Fruit fly (Drosophila melanogaster): ENCODE data around the gene CG14650.

Gene CG14650

DNA sequence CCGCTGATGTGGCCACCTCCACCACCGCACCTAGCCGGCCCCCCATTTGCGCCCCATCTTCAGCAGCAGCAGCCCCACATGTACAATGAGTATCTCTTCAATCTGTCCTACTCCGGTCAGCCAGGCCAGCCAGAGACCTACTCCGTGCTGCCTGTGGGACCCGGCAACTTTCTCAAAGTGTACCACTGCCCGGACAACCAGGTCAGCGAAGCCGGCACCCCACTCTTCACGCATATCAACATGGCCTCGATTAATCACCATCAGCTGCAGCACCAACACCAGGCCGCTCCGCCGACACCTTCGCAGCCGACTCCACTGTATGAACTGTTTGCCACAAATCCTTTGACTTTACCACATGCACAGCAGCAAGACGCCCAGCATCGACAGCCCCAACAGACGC is 630 bp downstream of the CG14650 start:
- TF ChIP-seq Ets98B (GFP tag; IDR thresholded peaks at IDR 0.05), result no peak
- no peak for TF ChIP-seq D1 (tag; optimal IDR thresholded peaks at IDR 0.05)
- no peak for TF ChIP-seq CG8159 (tag; optimal IDR thresholded peaks at IDR 0.05)
- no peak for TF ChIP-seq Pif1A (GFP tag; optimal IDR thresholded peaks at IDR 0.05)
- no peak for TF ChIP-seq fd96Ca (GFP tag; IDR thresholded peaks at IDR 0.05)
- TF ChIP-seq CG32121 (GFP tag; IDR thresholded peaks at IDR 0.05), result no peak
- TF ChIP-seq CG10348 (GFP tag; IDR thresholded peaks at IDR 0.05), result no peak
- no peak for TF ChIP-seq Pif1B (GFP tag; optimal IDR thresholded peaks at IDR 0.05)
- no peak for TF ChIP-seq rn (GFP tag; IDR thresholded peaks at IDR 0.05)
- no peak for TF ChIP-seq EcR (GFP tag; optimal IDR thresholded peaks at IDR 0.05)
- TF ChIP-seq CG14655 (GFP tag; optimal IDR thresholded peaks at IDR 0.05), result no peak

DNA sequence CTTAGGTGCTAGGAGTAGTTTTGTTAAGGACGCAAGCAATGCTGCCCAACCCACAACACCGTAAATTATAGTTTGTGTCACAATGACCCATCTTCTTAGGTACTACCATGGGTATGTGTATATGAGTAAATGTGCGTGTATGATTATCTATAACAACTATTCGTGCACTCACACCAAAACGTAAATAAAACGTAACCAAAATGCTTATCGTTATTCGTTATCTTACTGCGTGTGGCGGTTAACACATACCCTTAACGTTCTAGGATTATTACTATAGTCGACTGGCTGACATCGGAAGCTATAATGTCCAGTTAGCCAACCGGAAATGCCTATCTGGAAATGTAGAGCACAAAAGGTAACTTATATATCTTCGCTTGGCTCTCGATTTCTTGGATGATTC is 7.9 kb downstream of the CG14650 start:
- TF ChIP-seq rn (GFP tag; IDR thresholded peaks at IDR 0.05), result no peak
- no peak for TF ChIP-seq CG14655 (GFP tag; optimal IDR thresholded peaks at IDR 0.05)
- no peak for TF ChIP-seq Pif1B (GFP tag; optimal IDR thresholded peaks at IDR 0.05)
- TF ChIP-seq Pif1A (GFP tag; optimal IDR thresholded peaks at IDR 0.05), result no peak
- no peak for TF ChIP-seq CG8301 (tag; optimal IDR thresholded peaks at IDR 0.05)
- TF ChIP-seq D1 (tag; optimal IDR thresholded peaks at IDR 0.05), result no peak
- TF ChIP-seq Ets98B (GFP tag; IDR thresholded peaks at IDR 0.05), result no peak
- no peak for TF ChIP-seq gl (tag; optimal IDR thresholded peaks at IDR 0.05)
- no peak for TF ChIP-seq CG10348 (GFP tag; IDR thresholded peaks at IDR 0.05)
- no peak for TF ChIP-seq CG34367 (tag; optimal IDR thresholded peaks at IDR 0.05)

DNA sequence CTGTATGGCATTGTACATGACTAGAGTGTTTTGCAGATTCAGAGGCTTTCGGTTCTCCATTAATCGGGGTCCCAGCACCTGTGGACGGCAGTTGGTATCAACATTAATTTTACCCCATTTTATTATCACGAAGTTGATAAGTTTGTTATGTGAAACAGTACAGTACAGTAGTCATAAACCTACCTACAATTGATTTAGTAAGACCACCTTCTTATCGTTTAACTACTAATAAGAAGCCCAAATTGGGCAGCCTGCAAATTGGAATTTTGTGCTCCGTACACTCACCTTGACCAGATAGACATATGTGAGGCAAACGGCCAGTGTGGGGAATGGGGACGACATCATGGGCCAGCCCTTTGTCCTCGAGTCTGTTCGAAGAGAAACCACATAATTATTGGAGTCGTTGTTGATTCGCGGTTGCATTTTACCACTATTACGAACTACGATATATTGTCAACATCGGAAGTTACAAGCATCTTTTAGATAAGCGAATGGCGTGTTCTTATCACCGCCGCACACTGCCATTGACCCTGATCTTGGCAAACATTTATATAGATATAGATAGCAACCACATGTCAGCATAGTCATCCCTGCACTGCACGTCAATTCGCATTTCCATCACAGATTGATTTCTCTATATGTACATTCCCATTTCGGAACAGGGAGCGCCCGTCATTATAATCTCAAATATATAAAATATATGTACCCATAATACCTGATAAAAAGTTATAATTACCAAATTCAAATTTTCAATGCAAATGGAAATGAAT is 9.5 kb downstream of the CG14650 start:
- TF ChIP-seq Pif1A (GFP tag; optimal IDR thresholded peaks at IDR 0.05) (no peak), EcR (GFP tag; optimal IDR thresholded peaks at IDR 0.05) (peak; percentile 59)

DNA sequence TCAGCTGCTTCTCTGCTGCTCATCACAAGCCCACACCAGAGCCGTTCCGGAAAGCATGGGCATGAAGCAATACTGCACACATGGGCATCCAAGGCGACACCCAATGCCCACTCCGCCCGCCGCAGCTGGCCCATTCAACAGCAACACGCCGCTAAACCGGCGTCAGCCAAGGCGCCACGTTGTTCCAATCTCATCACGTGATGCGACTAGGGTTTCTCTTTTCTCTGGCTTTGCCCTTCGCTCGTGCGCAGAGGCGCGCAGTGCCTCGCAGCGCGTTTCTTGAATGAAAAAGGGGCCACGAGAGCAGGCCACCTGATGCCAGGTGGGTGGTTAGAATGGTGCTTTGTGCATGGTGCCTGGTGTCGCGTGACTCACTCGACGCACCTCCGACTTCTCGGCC is 12.1 kb downstream of the CG14650 start:
- TF ChIP-seq D1 (tag; optimal IDR thresholded peaks at IDR 0.05), result no peak
- TF ChIP-seq CG13204 (GFP tag; optimal IDR thresholded peaks at IDR 0.05), result peak; percentile 52
- TF ChIP-seq CG8301 (tag; optimal IDR thresholded peaks at IDR 0.05), result no peak
- no peak for TF ChIP-seq Pif1A (GFP tag; optimal IDR thresholded peaks at IDR 0.05)
- TF ChIP-seq CG8159 (tag; optimal IDR thresholded peaks at IDR 0.05), result no peak
- no peak for TF ChIP-seq gl (tag; optimal IDR thresholded peaks at IDR 0.05)
- TF ChIP-seq CG12605 (GFP tag; IDR thresholded peaks at IDR 0.05), result peak; percentile 48; the same call in 1 of the 2 replicates
- TF ChIP-seq CG15710 (tag; optimal IDR thresholded peaks at IDR 0.05), result no peak
- no peak for TF ChIP-seq CG34367 (tag; optimal IDR thresholded peaks at IDR 0.05)
- TF ChIP-seq Pif1B (GFP tag; optimal IDR thresholded peaks at IDR 0.05), result no peak
- TF ChIP-seq fd96Ca (GFP tag; IDR thresholded peaks at IDR 0.05), result 0 out of 3 replicates have a peak, but pooled peaks have one; percentile 17
- TF ChIP-seq CG32121 (GFP tag; IDR thresholded peaks at IDR 0.05), result no peak

DNA sequence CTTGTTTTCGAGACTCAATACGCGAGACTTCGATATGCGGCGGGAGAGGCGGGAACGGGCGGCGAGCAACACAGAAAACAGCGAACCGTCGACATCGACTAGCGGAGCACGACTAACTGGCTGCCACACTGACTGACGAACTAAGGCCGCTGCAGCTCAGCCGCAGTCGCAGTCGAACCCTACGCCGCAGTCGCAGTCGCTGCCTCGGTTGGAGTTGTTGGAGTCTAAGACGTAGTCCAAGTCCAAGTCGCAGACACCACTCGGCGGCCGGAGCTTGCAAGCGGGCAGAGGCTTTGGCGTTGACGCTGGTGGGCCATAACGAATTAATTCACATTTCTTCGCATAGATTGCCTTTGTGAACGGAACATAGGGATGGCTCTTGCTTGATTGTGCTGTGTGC is 13.5 kb downstream of the CG14650 start:
- TF ChIP-seq CG10348 (GFP tag; IDR thresholded peaks at IDR 0.05) (no peak), CG13204 (GFP tag; optimal IDR thresholded peaks at IDR 0.05) (peak; percentile 53), CG9948 (tag; optimal IDR thresholded peaks at IDR 0.05) (no peak), CG32121 (GFP tag; IDR thresholded peaks at IDR 0.05) (peak; percentile 41; the same call in 1 of the 2 replicates), CG4496 (GFP tag; IDR thresholded peaks at IDR 0.05) (peak; percentile 34; the same call in 1 of the 3 replicates)

DNA sequence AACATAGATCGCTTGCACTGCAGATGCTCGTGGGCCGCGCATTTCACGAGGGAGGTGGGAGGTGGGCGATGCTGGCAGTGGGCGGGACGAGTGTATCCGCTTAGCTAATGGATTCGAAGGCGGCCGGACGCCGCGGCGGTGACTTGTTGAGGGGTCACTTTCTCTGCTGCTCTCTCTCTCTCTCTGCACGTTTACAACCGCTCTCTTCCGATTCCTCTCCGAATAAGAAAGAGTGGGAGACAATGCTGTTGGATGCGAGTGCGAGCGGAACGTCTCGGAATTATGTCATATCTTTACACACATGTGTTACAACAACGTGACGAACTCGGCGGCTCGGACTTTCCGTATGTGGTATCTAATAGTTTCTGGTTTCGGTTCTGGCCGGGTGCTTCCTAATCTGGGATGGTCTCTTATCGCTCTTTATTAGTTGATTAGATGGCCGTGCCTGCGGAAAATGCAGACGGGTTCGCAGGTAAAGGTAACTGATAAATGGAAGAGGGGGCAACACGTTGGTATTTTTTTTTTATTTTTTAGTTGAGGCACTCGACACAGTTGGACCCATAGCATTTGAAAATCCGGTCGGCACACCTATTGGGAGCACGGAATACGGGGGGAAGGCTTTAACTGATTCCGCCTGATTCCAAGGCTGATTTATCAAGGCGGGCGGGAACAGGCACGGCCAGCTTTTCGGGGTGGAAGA is 15.3 kb downstream of the CG14650 start:
- TF ChIP-seq EcR (GFP tag; optimal IDR thresholded peaks at IDR 0.05) (peak; percentile 2), CG12605 (GFP tag; IDR thresholded peaks at IDR 0.05) (peak; percentile 57), fd96Ca (GFP tag; IDR thresholded peaks at IDR 0.05) (peak; percentile 58; the same call in 2 of the 3 replicates), CG32121 (GFP tag; IDR thresholded peaks at IDR 0.05) (0 out of 2 replicates have a peak, but pooled peaks have one; percentile 14), CG4496 (GFP tag; IDR thresholded peaks at IDR 0.05) (peak; percentile 71), Ets98B (GFP tag; IDR thresholded peaks at IDR 0.05) (peak; percentile 56), D1 (tag; optimal IDR thresholded peaks at IDR 0.05) (no peak), CG13204 (GFP tag; optimal IDR thresholded peaks at IDR 0.05) (peak; percentile 86), CG17806 (tag; optimal IDR thresholded peaks at IDR 0.05) (no peak)

DNA sequence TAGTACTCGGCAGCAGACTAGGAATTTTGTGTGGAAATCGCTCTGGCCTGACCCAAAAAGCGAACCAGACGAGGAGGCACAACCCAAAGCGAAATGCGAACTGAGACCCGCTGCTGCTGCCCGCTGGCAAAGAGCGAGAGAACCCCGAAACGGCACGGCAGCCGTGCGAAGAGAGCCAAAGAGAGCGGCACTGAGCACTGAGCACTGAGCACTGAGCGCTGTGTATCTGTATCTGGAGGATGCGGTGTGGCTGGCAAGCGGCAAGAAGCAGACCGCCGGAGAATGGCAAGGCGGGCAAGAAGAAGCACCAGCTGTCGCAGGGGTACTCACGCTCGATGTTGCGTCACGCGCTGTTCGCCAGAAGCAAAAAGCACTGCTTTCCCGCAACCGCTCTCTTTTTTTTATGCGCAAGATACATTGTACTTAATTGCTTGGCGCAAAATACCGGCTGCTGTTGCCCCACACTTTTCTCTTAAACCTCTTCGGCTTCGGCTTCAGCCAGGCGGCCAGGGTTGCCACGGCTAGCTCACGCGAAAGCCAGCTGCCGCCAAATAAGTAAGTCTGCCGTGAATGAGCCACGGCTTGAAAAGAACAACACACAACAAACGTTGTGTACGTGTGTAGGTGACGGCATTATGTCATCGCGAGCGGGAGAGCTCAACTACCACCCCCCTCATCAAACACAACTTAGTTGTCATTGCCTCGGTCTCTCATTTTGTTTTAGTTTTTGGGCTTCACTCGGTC is 16.2 kb downstream of the CG14650 start:
- TF ChIP-seq CG8301 (tag; optimal IDR thresholded peaks at IDR 0.05) (no peak), Pif1B (GFP tag; optimal IDR thresholded peaks at IDR 0.05) (peak; percentile 32), CG17806 (tag; optimal IDR thresholded peaks at IDR 0.05) (no peak), CG9948 (tag; optimal IDR thresholded peaks at IDR 0.05) (no peak), CG34367 (tag; optimal IDR thresholded peaks at IDR 0.05) (no peak), D1 (tag; optimal IDR thresholded peaks at IDR 0.05) (no peak), Snoo (tag; optimal IDR thresholded peaks at IDR 0.05) (no peak), CG12605 (GFP tag; IDR thresholded peaks at IDR 0.05) (peak; percentile 74), EcR (GFP tag; optimal IDR thresholded peaks at IDR 0.05) (peak; percentile 16), CG14655 (GFP tag; optimal IDR thresholded peaks at IDR 0.05) (peak; percentile 13), CG8159 (tag; optimal IDR thresholded peaks at IDR 0.05) (peak; percentile 25), gl (tag; optimal IDR thresholded peaks at IDR 0.05) (peak; percentile 2), Pif1A (GFP tag; optimal IDR thresholded peaks at IDR 0.05) (peak; percentile 19), fd96Ca (GFP tag; IDR thresholded peaks at IDR 0.05) (peak; percentile 68; the same call in 1 of the 3 replicates), Ets98B (GFP tag; IDR thresholded peaks at IDR 0.05) (peak; percentile 75), CG32121 (GFP tag; IDR thresholded peaks at IDR 0.05) (peak; percentile 51), rn (GFP tag; IDR thresholded peaks at IDR 0.05) (no peak), CG4496 (GFP tag; IDR thresholded peaks at IDR 0.05) (peak; percentile 93), CG13204 (GFP tag; optimal IDR thresholded peaks at IDR 0.05) (peak; percentile 93), CG15710 (tag; optimal IDR thresholded peaks at IDR 0.05) (no peak), CG10348 (GFP tag; IDR thresholded peaks at IDR 0.05) (no peak)
